Worm (Caenorhabditis elegans) whole organism, late embryonic: ENCODE measurements around the gene srw-86.
A peak's percentile ranks its signal among the peaks of the same experiment; 100 is the strongest.

Experiments used
- C08G9.2 ChIP-seq: sonication (generic microtip); optimal IDR thresholded peaks from 2 replicates; lab custom pipeline; 2016; ENCODE audit warnings: mild to moderate bottlenecking, missing genetic modification characterization, moderate library complexity, missing compliant biosample characterization
- C38D4.7 ChIP-seq: fragments of 200-800 bp; sonication (Bioruptor generic); optimal IDR thresholded peaks from 2 replicates; lab custom pipeline; 2018; ENCODE audit warnings: mild to moderate bottlenecking, missing genetic modification characterization, moderate library complexity, missing compliant biosample characterization
- F13H6.1 ChIP-seq: sonication (generic microtip); optimal IDR thresholded peaks from 2 replicates; lab custom pipeline; 2016; ENCODE audit warnings: missing genetic modification characterization, missing compliant biosample characterization
- K02D7.2 ChIP-seq: sonication (generic microtip); optimal IDR thresholded peaks from 2 replicates; lab custom pipeline; 2017; ENCODE audit warnings: mild to moderate bottlenecking, missing genetic modification characterization, missing compliant biosample characterization
- T23F11.4 ChIP-seq: fragments of 200-800 bp; sonication (Bioruptor generic); optimal IDR thresholded peaks from 2 replicates; lab custom pipeline; 2018; ENCODE audit warnings: mild to moderate bottlenecking, missing genetic modification characterization, missing compliant biosample characterization
- Y22D7AL.16 ChIP-seq: sonication (generic microtip); optimal IDR thresholded peaks from 2 replicates; lab custom pipeline; 2016; ENCODE audit warnings: missing genetic modification characterization, missing compliant biosample characterization
- ahr-1 ChIP-seq: sonication (generic microtip); optimal IDR thresholded peaks from 2 replicates; lab custom pipeline; 2016; ENCODE audit warnings: missing genetic modification characterization, missing compliant biosample characterization
- ama-1 ChIP-seq: fragments of 150-350 bp; optimal IDR thresholded peaks from 2 replicates; lab custom pipeline; 2014
- ceh-19 ChIP-seq: fragments of 200-800 bp; sonication (Bioruptor generic); optimal IDR thresholded peaks from 2 replicates; lab custom pipeline; 2018; ENCODE audit warnings: mild to moderate bottlenecking, missing genetic modification characterization, missing compliant biosample characterization
- ceh-30 ChIP-seq: fragments of 150-350 bp; optimal IDR thresholded peaks from 2 replicates; lab custom pipeline; 2014; ENCODE audit warnings: missing biosample characterization, missing genetic modification characterization
- ceh-34 ChIP-seq: sonication (generic microtip); optimal IDR thresholded peaks from 2 replicates; lab custom pipeline; 2016; ENCODE audit warnings: mild to moderate bottlenecking, missing genetic modification characterization, missing compliant biosample characterization
- ceh-48 ChIP-seq: sonication (generic microtip); optimal IDR thresholded peaks from 2 replicates; lab custom pipeline; 2016; ENCODE audit warnings: missing genetic modification characterization, inconsistent platforms, missing compliant biosample characterization
- ceh-6 ChIP-seq: fragments of 200-800 bp; sonication (Bioruptor generic); optimal IDR thresholded peaks from 2 replicates; lab custom pipeline; 2018; ENCODE audit warnings: mild to moderate bottlenecking, missing genetic modification characterization, missing compliant biosample characterization
- elt-4 ChIP-seq: sonication (generic microtip); optimal IDR thresholded peaks from 2 replicates; lab custom pipeline; 2016; ENCODE audit warnings: missing genetic modification characterization, missing compliant biosample characterization
- ets-4 ChIP-seq: sonication (generic microtip); optimal IDR thresholded peaks from 2 replicates; lab custom pipeline; 2016; ENCODE audit warnings: missing genetic modification characterization, missing compliant biosample characterization
- eyg-1 ChIP-seq: sonication (generic microtip); optimal IDR thresholded peaks from 2 replicates; lab custom pipeline; 2016; ENCODE audit warnings: missing genotype, missing genetic modification characterization, missing compliant biosample characterization
- fkh-10 ChIP-seq: fragments of 150-350 bp; optimal IDR thresholded peaks from 2 replicates; lab custom pipeline; 2014; ENCODE audit warnings: missing biosample characterization, missing genetic modification reagents, missing genetic modification characterization
- gmeb-2 ChIP-seq: sonication (generic microtip); optimal IDR thresholded peaks from 2 replicates; lab custom pipeline; 2016; ENCODE audit warnings: missing genetic modification characterization, inconsistent platforms, missing compliant biosample characterization
- hlh-13 ChIP-seq: fragments of 200-800 bp; sonication (Bioruptor generic); optimal IDR thresholded peaks from 2 replicates; lab custom pipeline; 2018; ENCODE audit warnings: mild to moderate bottlenecking, missing genetic modification characterization, missing compliant biosample characterization
- hlh-30 ChIP-seq: sonication (generic microtip); optimal IDR thresholded peaks from 2 replicates; lab custom pipeline; 2017; ENCODE audit warnings: antibody characterized with exemption, missing genetic modification characterization, missing compliant biosample characterization; ENCODE audit not compliant: insufficient read depth
- hlh-6 ChIP-seq: sonication (generic microtip); optimal IDR thresholded peaks from 2 replicates; lab custom pipeline; 2016; ENCODE audit warnings: missing genotype, missing genetic modification characterization, missing compliant biosample characterization
- lim-6 ChIP-seq: sonication (generic microtip); optimal IDR thresholded peaks from 2 replicates; lab custom pipeline; 2016; ENCODE audit warnings: missing genetic modification characterization, missing compliant biosample characterization
- madf-2 ChIP-seq: sonication (generic microtip); optimal IDR thresholded peaks from 2 replicates; lab custom pipeline; 2017; ENCODE audit warnings: missing genetic modification characterization, missing compliant biosample characterization
- nfya-1 ChIP-seq: sonication (generic microtip); optimal IDR thresholded peaks from 2 replicates; lab custom pipeline; 2017; ENCODE audit warnings: missing genetic modification characterization, mild to moderate bottlenecking, missing compliant biosample characterization, antibody characterized with exemption, moderate library complexity
- nhr-11 ChIP-seq: fragments of 150-350 bp; optimal IDR thresholded peaks from 2 replicates; lab custom pipeline; 2014; ENCODE audit warnings: missing biosample characterization, missing genetic modification characterization
- pag-3 ChIP-seq: sonication (generic microtip); optimal IDR thresholded peaks from 2 replicates; lab custom pipeline; 2016; ENCODE audit warnings: missing compliant biosample characterization, missing genetic modification characterization, borderline replicate concordance
- pax-1 ChIP-seq: fragments of 150-350 bp; optimal IDR thresholded peaks from 2 replicates; lab custom pipeline; 2014; ENCODE audit warnings: missing biosample characterization, missing genetic modification characterization
- pha-2 ChIP-seq: sonication (generic microtip); optimal IDR thresholded peaks from 2 replicates; lab custom pipeline; 2017; ENCODE audit warnings: mild to moderate bottlenecking, missing genetic modification characterization, missing compliant biosample characterization
- pha-4 ChIP-seq: fragments of 150-350 bp; optimal IDR thresholded peaks from 2 replicates; lab custom pipeline; 2018; ENCODE audit warnings: missing biosample characterization, missing genetic modification reagents, missing genetic modification characterization
- pqm-1 ChIP-seq: sonication (generic microtip); optimal IDR thresholded peaks from 2 replicates; lab custom pipeline; 2016; ENCODE audit warnings: missing genetic modification characterization, missing compliant biosample characterization
- ref-2 ChIP-seq: sonication (generic microtip); optimal IDR thresholded peaks from 2 replicates; lab custom pipeline; 2016; ENCODE audit warnings: missing genetic modification characterization, missing compliant biosample characterization
- rnt-1 ChIP-seq: sonication (generic microtip); optimal IDR thresholded peaks from 2 replicates; lab custom pipeline; 2016; ENCODE audit warnings: missing genetic modification characterization, missing compliant biosample characterization
- sox-4 ChIP-seq: sonication (generic microtip); optimal IDR thresholded peaks from 2 replicates; lab custom pipeline; 2017; ENCODE audit warnings: mild to moderate bottlenecking, missing genetic modification characterization, inconsistent platforms, missing compliant biosample characterization
- tbx-7 ChIP-seq: sonication (generic microtip); optimal IDR thresholded peaks from 2 replicates; lab custom pipeline; 2016; ENCODE audit warnings: missing genotype, missing genetic modification characterization, missing compliant biosample characterization
- ttx-3 ChIP-seq: sonication (generic microtip); optimal IDR thresholded peaks from 2 replicates; lab custom pipeline; 2016; ENCODE audit warnings: missing genetic modification reagents, missing genetic modification characterization, missing compliant biosample characterization
- unc-42 ChIP-seq: sonication (generic microtip); optimal IDR thresholded peaks from 2 replicates; lab custom pipeline; 2016; ENCODE audit warnings: missing genotype, missing genetic modification characterization, missing compliant biosample characterization
- ztf-16 ChIP-seq: sonication (generic microtip); optimal IDR thresholded peaks from 2 replicates; lab custom pipeline; 2017; ENCODE audit warnings: missing genetic modification characterization, missing compliant biosample characterization

Gene srw-86

DNA sequence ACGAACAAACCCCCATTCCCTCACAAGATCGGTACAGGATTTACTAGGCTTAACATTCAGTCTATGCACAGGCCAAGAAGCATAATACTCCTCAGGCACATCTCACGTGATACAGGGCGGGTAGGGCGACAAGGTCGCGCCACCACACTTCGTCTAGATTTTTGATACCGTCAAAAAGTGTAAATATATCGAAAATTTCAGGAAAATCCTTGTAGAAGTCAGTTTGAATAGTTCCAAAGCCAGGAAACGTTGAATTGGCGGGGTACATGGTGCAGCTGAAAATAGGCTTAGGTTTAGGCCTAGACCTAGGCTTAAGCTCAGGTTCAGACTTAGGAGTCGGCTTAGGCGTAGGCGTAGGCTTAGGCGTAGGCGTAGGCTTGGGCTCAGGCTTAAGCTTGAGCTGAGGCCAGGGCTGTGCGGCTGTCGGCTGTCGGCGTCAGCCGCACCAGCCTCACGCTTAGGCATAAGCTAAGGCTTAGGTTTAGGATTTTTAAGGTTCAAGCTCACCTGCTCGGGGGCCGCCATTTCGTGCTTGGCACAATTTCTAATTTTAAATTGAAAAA, 29.9 kb upstream of the srw-86 start:
- TF ChIP-seq C08G9.2 (tag; lab: Kevin White, UChicago): peak; percentile 21
- peak; percentile 23 for TF ChIP-seq gmeb-2 (tag; lab: Kevin White, UChicago)
- TF ChIP-seq C38D4.7 (GFP tag; lab: Kevin White, UChicago): peak; percentile 45
- TF ChIP-seq hlh-30 (tag; lab: Kevin White, UChicago): peak; percentile 7
- no peak for TF ChIP-seq ceh-48 (tag; lab: Kevin White, UChicago)

- no peak for TF ChIP-seq ceh-6 (GFP tag; lab: Kevin White, UChicago)
- no peak for TF ChIP-seq C08G9.2 (tag; lab: Kevin White, UChicago)
- TF ChIP-seq rnt-1 (tag; lab: Kevin White, UChicago): peak; percentile 80
Observed at ce11 chrV:19429605-19430004, 29.1 kb upstream of the srw-86 start.

- TF ChIP-seq ama-1: no peak
- TF ChIP-seq ceh-34: no peak
- no peak for TF ChIP-seq fkh-10 (GFP tag; lab: Kevin White, UChicago)
- TF ChIP-seq T23F11.4 (GFP tag; lab: Kevin White, UChicago): no peak
- TF ChIP-seq lim-6 (tag; lab: Kevin White, UChicago): no peak
- TF ChIP-seq elt-4 (tag; lab: Kevin White, UChicago): no peak
Observed at ce11 chrV:19428936-19429335, 28.4 kb upstream of the srw-86 start.

DNA sequence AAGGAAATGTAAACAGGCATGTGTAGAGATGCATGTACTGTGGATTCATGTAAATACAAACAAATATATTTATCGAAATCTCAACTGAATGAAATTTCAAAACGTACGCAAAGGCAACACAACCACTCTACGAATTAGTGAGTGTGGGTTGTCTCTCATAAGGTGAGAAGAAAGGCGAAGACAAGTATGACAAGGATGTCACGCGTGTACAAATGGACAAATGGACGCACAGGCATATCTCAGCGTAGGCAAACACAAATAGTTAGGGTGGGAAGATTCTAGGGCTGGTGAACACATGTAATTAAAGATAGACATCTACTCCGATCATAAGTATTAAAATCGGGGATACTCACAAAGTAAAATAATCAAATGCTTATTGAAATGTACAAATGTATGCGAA, 27.6 kb upstream of the srw-86 start:
- TF ChIP-seq K02D7.2 (no peak), ref-2 (tag; lab: Kevin White, UChicago) (no peak), Y22D7AL.16 (tag; lab: Kevin White, UChicago) (no peak)

- TF ChIP-seq ztf-16 (no peak), pha-4 (tag; lab: Kevin White, UChicago) (no peak), T23F11.4 (GFP tag; lab: Kevin White, UChicago) (no peak), nfya-1 (tag; lab: Kevin White, UChicago) (no peak), sox-4 (tag; lab: Kevin White, UChicago) (no peak), ets-4 (no peak), pax-1 (no peak), pqm-1 (tag; lab: Kevin White, UChicago) (no peak), hlh-13 (GFP tag; lab: Kevin White, UChicago) (no peak), ceh-30 (tag; lab: Kevin White, UChicago) (no peak), pag-3 (tag; lab: Kevin White, UChicago) (no peak), tbx-7 (tag; lab: Kevin White, UChicago) (no peak)
Observed at ce11 chrV:19421131-19421530, 20.6 kb upstream of the srw-86 start, which contains the start of gene C25F9.2. Gene C25F9.2, plus strand, starts transcription at chrV:19421471.

DNA sequence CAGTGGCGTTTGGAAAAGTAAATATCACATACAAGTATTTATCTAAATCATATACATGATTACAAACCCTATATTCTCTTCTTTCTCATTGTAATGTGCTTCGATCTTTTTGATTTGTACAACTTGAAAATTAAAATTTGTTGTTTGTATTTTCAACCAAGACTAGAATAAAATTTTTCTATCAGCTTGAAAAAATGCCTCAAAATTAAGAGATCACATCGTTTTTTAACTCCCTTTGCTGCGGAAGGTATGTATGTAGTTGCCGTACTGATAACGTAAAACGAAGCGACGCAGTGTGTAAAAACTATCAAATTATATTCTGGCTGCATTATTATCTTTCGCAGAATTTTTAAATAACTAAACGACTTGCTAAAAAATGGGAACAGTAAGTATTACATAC, 17.3 kb upstream of the srw-86 start, which contains the start of gene C25F9.15:
Gene C25F9.15 (plus strand): TSS at position 301 of the 400 bp plus-strand sequence.
- TF ChIP-seq ahr-1 (tag; lab: Kevin White, UChicago) (no peak), ama-1 (no peak), pha-2 (no peak), fkh-10 (GFP tag; lab: Kevin White, UChicago) (no peak), hlh-6 (tag; lab: Kevin White, UChicago) (no peak), eyg-1 (tag; lab: Kevin White, UChicago) (no peak), ceh-19 (no peak), nhr-11 (tag; lab: Kevin White, UChicago) (no peak), ttx-3 (tag; lab: Kevin White, UChicago) (no peak), hlh-13 (GFP tag; lab: Kevin White, UChicago) (no peak), ceh-30 (tag; lab: Kevin White, UChicago) (no peak), madf-2 (tag; lab: Kevin White, UChicago) (no peak), ceh-6 (GFP tag; lab: Kevin White, UChicago) (no peak), F13H6.1 (tag; lab: Kevin White, UChicago) (no peak), C08G9.2 (tag; lab: Kevin White, UChicago) (no peak), unc-42 (tag; lab: Kevin White, UChicago) (no peak), pax-1 (no peak)
